Worm (Caenorhabditis elegans): ENCODE results near the gene F42E8.1.

F42E8.1 gene

ce11 chrV:13043195-13043762 lies 18.7 kb upstream of the F42E8.1 start, which contains the start of gene lap-2:
TSS of gene lap-2 (plus strand) at chrV:13043712.
- TF ChIP-seq ceh-16 (tag; optimal IDR thresholded peaks at IDR 0.05) (no peak), sma-9 (GFP tag; optimal IDR thresholded peaks at IDR 0.05) (peak; percentile 88), sma-9 (tag; optimal IDR thresholded peaks at IDR 0.05) (no peak), Y55F3AM.14 (GFP tag; optimal IDR thresholded peaks at IDR 0.05) (no peak), nhr-12 (tag; optimal IDR thresholded peaks at IDR 0.05) (no peak), sem-4 (tag; optimal IDR thresholded peaks at IDR 0.05) (no peak), fos-1 (tag; optimal IDR thresholded peaks at IDR 0.05) (peak; percentile 36), ztf-1 (GFP tag; conservative IDR thresholded peaks at IDR 0.05) (no peak), crh-2 (tag; optimal IDR thresholded peaks at IDR 0.05) (peak; percentile 23), F13H6.1 (tag; optimal IDR thresholded peaks at IDR 0.05) (peak; percentile 17), nhr-129 (tag; optimal IDR thresholded peaks at IDR 0.05) (no peak)

DNA sequence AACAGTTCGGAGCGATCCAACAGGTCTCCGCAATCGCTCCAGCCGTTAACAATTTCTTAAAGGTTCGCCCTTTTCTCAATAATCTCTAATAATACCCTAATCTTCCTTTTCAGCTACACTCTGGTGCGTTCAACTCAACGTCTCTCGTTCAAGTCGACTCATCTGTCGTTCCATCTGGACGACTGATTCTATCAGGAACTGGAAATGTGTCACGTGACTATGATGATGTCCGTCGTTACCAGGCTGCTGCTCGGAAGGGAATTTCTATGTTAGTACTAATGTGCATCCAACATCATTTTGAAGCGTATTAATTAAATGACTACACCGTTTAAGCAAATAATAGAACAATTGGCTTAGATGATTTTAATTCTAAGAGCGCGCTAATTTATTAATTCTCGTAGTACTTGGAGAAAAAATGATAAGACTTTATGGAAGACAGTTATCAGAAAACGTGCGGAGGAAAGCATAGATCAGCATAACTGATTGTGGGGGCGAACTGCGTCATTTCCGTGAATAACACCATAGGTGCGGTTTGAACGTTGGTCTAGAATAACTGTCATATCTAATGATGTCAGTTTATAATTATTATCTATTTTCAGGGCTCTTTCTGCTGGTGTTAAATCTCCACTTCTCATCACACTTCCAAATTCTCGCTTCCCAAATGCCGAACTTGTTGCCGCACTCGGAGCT lies 18.0 kb upstream of the F42E8.1 start:
- TF ChIP-seq alr-1 (tag; optimal IDR thresholded peaks at IDR 0.05) (no peak), ceh-82 (tag; optimal IDR thresholded peaks at IDR 0.05) (no peak), mab-5 (tag; optimal IDR thresholded peaks at IDR 0.05) (no peak), aly-2 (tag; optimal IDR thresholded peaks at IDR 0.05) (no peak), nhr-12 (tag; optimal IDR thresholded peaks at IDR 0.05) (no peak), skn-1 (tag; optimal IDR thresholded peaks at IDR 0.05) (no peak), lin-11 (tag; optimal IDR thresholded peaks at IDR 0.05) (no peak), peb-1 (tag; optimal IDR thresholded peaks at IDR 0.05) (no peak), dmd-4 (tag; optimal IDR thresholded peaks at IDR 0.05) (no peak), unc-62 (GFP tag; optimal IDR thresholded peaks at IDR 0.05) (no peak), lsy-2 (tag; optimal IDR thresholded peaks at IDR 0.05) (no peak), sma-3 (GFP tag; optimal IDR thresholded peaks at IDR 0.05) (no peak), ceh-16 (tag; optimal IDR thresholded peaks at IDR 0.05) (no peak), crh-2 (tag; optimal IDR thresholded peaks at IDR 0.05) (no peak), elt-1 (tag; optimal IDR thresholded peaks at IDR 0.05) (no peak), blmp-1 (tag; optimal IDR thresholded peaks at IDR 0.05; ENCODE audit: insufficient read depth) (no peak), nhr-129 (tag; optimal IDR thresholded peaks at IDR 0.05) (no peak), unc-39 (tag; optimal IDR thresholded peaks at IDR 0.05) (no peak), elt-3 (tag; optimal IDR thresholded peaks at IDR 0.05) (no peak)

ce11 chrV:13045017-13045416 lies 16.9 kb upstream of the F42E8.1 start:
- TF ChIP-seq ceh-16 (tag; optimal IDR thresholded peaks at IDR 0.05) (no peak), lin-39 (tag; optimal IDR thresholded peaks at IDR 0.05) (no peak), ztf-1 (GFP tag; conservative IDR thresholded peaks at IDR 0.05) (no peak), nhr-23 (tag; optimal IDR thresholded peaks at IDR 0.05) (no peak), sem-4 (tag; optimal IDR thresholded peaks at IDR 0.05) (no peak), gmeb-1 (tag; optimal IDR thresholded peaks at IDR 0.05) (no peak), zag-1 (tag; optimal IDR thresholded peaks at IDR 0.05) (no peak), nhr-11 (tag; optimal IDR thresholded peaks at IDR 0.05) (no peak), egl-27 (tag; optimal IDR thresholded peaks at IDR 0.05) (no peak)

DNA sequence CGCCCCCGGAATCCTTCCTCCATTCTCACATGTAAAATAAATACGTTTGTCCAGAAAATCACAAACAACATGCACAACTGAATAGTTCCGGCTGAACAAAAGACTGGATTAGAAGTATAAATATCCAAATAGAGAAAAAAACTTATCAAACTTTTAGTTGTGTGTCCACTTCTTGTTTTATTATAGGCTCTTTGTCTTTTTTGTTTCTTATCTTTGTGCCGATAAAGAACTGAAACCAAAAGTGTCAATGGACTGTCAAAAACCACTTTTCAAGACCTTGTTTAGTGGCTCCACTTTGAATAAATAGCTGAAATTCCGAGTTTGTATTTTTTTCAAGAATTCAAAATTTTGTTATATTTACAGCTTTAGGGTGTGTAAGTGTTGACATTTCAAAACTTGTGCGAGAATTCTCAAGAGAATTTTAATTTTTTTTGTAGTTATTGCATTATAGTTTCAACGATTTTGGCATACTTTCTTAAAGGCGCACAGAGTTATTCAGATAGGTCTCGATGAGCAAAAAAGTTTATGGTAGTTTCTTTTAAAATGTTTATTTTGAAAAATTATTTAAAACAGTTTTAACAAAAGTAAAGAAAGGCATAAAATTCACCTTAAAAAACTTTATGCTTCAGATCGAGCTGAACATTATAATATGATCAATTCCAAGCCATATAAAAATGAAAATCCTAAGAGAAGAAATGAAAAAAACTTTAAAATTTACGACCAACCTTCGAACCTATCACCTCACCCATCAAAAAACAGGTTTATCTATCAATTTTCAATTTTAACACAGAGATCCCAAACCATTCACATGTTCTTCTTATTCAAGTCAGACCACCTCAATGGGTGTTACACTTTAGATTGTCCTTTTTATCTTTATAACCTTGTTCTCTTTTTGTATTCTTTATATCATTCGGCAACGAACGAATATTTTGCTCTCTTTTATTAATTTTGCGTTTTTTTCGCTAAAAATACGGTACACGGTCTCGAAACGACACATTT lies 15.5 kb upstream of the F42E8.1 start:
- peak; percentile 37 for TF ChIP-seq nhr-21 (tag; optimal IDR thresholded peaks at IDR 0.05)
- peak; percentile 20 for TF ChIP-seq sma-3 (GFP tag; optimal IDR thresholded peaks at IDR 0.05)
- TF ChIP-seq R02D3.7 (tag; optimal IDR thresholded peaks at IDR 0.05) = no peak
- peak; percentile 64 for TF ChIP-seq sma-9 (GFP tag; optimal IDR thresholded peaks at IDR 0.05)
- TF ChIP-seq sma-9 (tag; optimal IDR thresholded peaks at IDR 0.05) = no peak
- TF ChIP-seq lin-39 (tag; optimal IDR thresholded peaks at IDR 0.05) = no peak
- peak; percentile 60 for TF ChIP-seq nhr-25 (tag; optimal IDR thresholded peaks at IDR 0.05)
- peak; percentile 23 for TF ChIP-seq blmp-1 (tag; optimal IDR thresholded peaks at IDR 0.05; ENCODE audit: insufficient read depth)
- peak; percentile 34 for TF ChIP-seq fos-1 (tag; optimal IDR thresholded peaks at IDR 0.05)
- TF ChIP-seq nhr-6 (tag; optimal IDR thresholded peaks at IDR 0.05) = no peak
